Worm (Caenorhabditis elegans) whole organism, L1 larva: ENCODE data around the gene sro-1.

Experiments
- aha-1 ChIP-seq: fragments of 150-350 bp; optimal IDR thresholded peaks from 2 replicates; lab custom pipeline; 2014; ENCODE audit warnings: missing biosample characterization, missing genetic modification characterization
- dpl-1 ChIP-seq, 3 experiments: fragments of 150-350 bp in 2 of 3; sonication (generic microtip) in 1 of 3; optimal IDR thresholded peaks; 2 replicates each; lab custom pipeline; 2014 to 2017; ENCODE audit warnings: missing biosample characterization in 3 of 3, missing genetic modification characterization in 3 of 3, missing genetic modification reagents in 3 of 3
- egl-27 ChIP-seq, 2 experiments: fragments of 150-350 bp in 1 of 2; sonication (generic microtip); optimal IDR thresholded peaks; 3 replicates each; lab custom pipeline; 2017 to 2018; ENCODE audit warnings: missing biosample characterization in 2 of 2, missing genetic modification characterization in 2 of 2, missing genetic modification reagents in 2 of 2
- elt-3 ChIP-seq, 6 experiments: fragments of 150-350 bp in 1 of 6; sonication (generic microtip); optimal IDR thresholded peaks; 2 replicates each; lab custom pipeline; 2017 to 2018; ENCODE audit warnings: missing biosample characterization in 6 of 6, missing genetic modification characterization in 6 of 6, inconsistent platforms in 1 of 6
- fos-1 ChIP-seq: fragments of 150-350 bp; optimal IDR thresholded peaks from 2 replicates; lab custom pipeline; 2014; ENCODE audit warnings: missing biosample characterization, missing genetic modification characterization
- lin-39 ChIP-seq: fragments of 150-350 bp; optimal IDR thresholded peaks from 2 replicates; lab custom pipeline; 2014; ENCODE audit warnings: missing biosample characterization, missing genetic modification reagents, missing genetic modification characterization
- nhr-77 ChIP-seq: fragments of 150-350 bp; optimal IDR thresholded peaks from 2 replicates; lab custom pipeline; 2014; ENCODE audit warnings: missing biosample characterization, missing genetic modification characterization
- tbx-2 ChIP-seq: sonication (generic microtip); optimal IDR thresholded peaks from 2 replicates; lab custom pipeline; 2016; ENCODE audit warnings: missing genetic modification characterization, missing compliant biosample characterization
- unc-62 ChIP-seq: fragments of 150-350 bp; optimal IDR thresholded peaks from 2 replicates; lab custom pipeline; 2014; ENCODE audit warnings: missing biosample characterization, missing genetic modification reagents, missing genetic modification characterization

ce11 chrII:7489605-7490004 is 24.2 kb upstream of the sro-1 start, which contains the start of gene D1022.9:
- TF ChIP-seq unc-62 (GFP tag; lab: Kevin White, UChicago) (no peak), nhr-77 (tag; lab: Kevin White, UChicago) (no peak), aha-1 (tag; lab: Kevin White, UChicago) (no peak), tbx-2 (tag; lab: Kevin White, UChicago) (no peak), lin-39 (no peak), fos-1 (no peak), dpl-1 (GFP tag; optimal IDR thresholded peaks at IDR 0.05; lab: Kevin White, UChicago) (no peak), elt-3 (tag; optimal IDR thresholded peaks at IDR 0.05; lab: Kevin White, UChicago) (no peak), egl-27 (tag; optimal IDR thresholded peaks at IDR 0.05; lab: Kevin White, UChicago) (no peak)
